Worm (Caenorhabditis elegans) whole organism, young adult: ENCODE data around the gene srg-2.
A peak's percentile ranks its signal among the peaks of the same experiment; 100 is the strongest.

Experiments
- C06A6.2 ChIP-seq: fragments of 200-800 bp; sonication (Bioruptor generic); conservative IDR thresholded peaks from 2 replicates; pipeline ENCODE4 v1.3.6; 2022; ENCODE audit warnings: missing genetic modification characterization, missing compliant biosample characterization
- C17E4.6 ChIP-seq: fragments of 200-800 bp; sonication (Bioruptor generic); IDR thresholded peaks from 2 replicates; pipeline ENCODE4 v1.3.6; 2022; ENCODE audit warnings: missing genetic modification reagents, missing genetic modification characterization, missing compliant biosample characterization
- F10E7.11 ChIP-seq: sonication (generic microtip); optimal IDR thresholded peaks from 2 replicates; lab custom pipeline; 2017; ENCODE audit warnings: mild to moderate bottlenecking, missing genetic modification characterization, moderate library complexity, missing compliant biosample characterization
- F22D6.2 ChIP-seq: sonication (generic microtip); optimal IDR thresholded peaks from 2 replicates; lab custom pipeline; 2016; ENCODE audit warnings: mild to moderate bottlenecking, missing genetic modification characterization, missing compliant biosample characterization
- F37B4.10 ChIP-seq: fragments of 200-800 bp; sonication (Bioruptor generic); IDR thresholded peaks from 2 replicates; pipeline ENCODE4 v1.3.6; 2022; ENCODE audit warnings: missing genetic modification characterization, missing compliant biosample characterization
- F39B2.1 ChIP-seq: fragments of 200-800 bp; sonication (Bioruptor generic); IDR thresholded peaks from 2 replicates; pipeline ENCODE4 v1.3.6; 2022; ENCODE audit warnings: missing genetic modification reagents, missing genetic modification characterization, missing compliant biosample characterization
- F57C9.4 ChIP-seq: sonication (generic microtip); optimal IDR thresholded peaks from 2 replicates; lab custom pipeline; 2017; ENCODE audit warnings: mild to moderate bottlenecking, missing genetic modification characterization, missing compliant biosample characterization
- K11D2.4 ChIP-seq: fragments of 200-800 bp; sonication (Bioruptor generic); IDR thresholded peaks from 2 replicates; pipeline ENCODE4 v1.3.6; 2022; ENCODE audit warnings: missing genetic modification reagents, missing genetic modification characterization, missing compliant biosample characterization
- T26A5.8 ChIP-seq: sonication (generic microtip); optimal IDR thresholded peaks from 2 replicates; lab custom pipeline; 2016; ENCODE audit warnings: missing genetic modification characterization, missing compliant biosample characterization
- Y79H2A.3 ChIP-seq: fragments of 200-800 bp; sonication (Bioruptor generic); conservative IDR thresholded peaks from 2 replicates; pipeline ENCODE4 v1.3.6; 2022; ENCODE audit warnings: missing genetic modification reagents, missing genetic modification characterization, missing compliant biosample characterization
- ZK185.1 ChIP-seq: sonication (generic microtip); optimal IDR thresholded peaks from 2 replicates; lab custom pipeline; 2016; ENCODE audit warnings: mild to moderate bottlenecking, missing genetic modification characterization, missing compliant biosample characterization; ENCODE audit not compliant: poor library complexity, severe bottlenecking
- akir-1 ChIP-seq: fragments of 200-800 bp; sonication (Bioruptor generic); optimal IDR thresholded peaks from 2 replicates; lab custom pipeline; 2018; ENCODE audit warnings: mild to moderate bottlenecking, missing genetic modification characterization, moderate library complexity, missing compliant biosample characterization
- atf-7 ChIP-seq: sonication (generic microtip); optimal IDR thresholded peaks from 2 replicates; lab custom pipeline; 2017; ENCODE audit warnings: mild to moderate bottlenecking, missing genetic modification characterization, missing compliant biosample characterization
- bed-2 ChIP-seq: fragments of 200-800 bp; sonication (Bioruptor generic); IDR thresholded peaks from 2 replicates; pipeline ENCODE4 v1.3.6; 2022; ENCODE audit warnings: missing genetic modification reagents, missing genetic modification characterization, missing compliant biosample characterization
- ccch-3 ChIP-seq: fragments of 200-800 bp; sonication (Bioruptor generic); optimal IDR thresholded peaks from 2 replicates; lab custom pipeline; 2018; ENCODE audit warnings: mild to moderate bottlenecking, missing genetic modification characterization, missing compliant biosample characterization
- cebp-2 ChIP-seq: fragments of 200-800 bp; sonication (Bioruptor generic); IDR thresholded peaks from 2 replicates; pipeline ENCODE4 v1.3.6; 2022; ENCODE audit warnings: missing genetic modification characterization, missing compliant biosample characterization
- ceh-100 ChIP-seq: fragments of 200-800 bp; sonication (Bioruptor generic); IDR thresholded peaks from 2 replicates; pipeline ENCODE4 v1.3.6; 2022; ENCODE audit warnings: missing genetic modification reagents, missing genetic modification characterization, missing compliant biosample characterization
- ceh-27 ChIP-seq: fragments of 200-800 bp; sonication (Bioruptor generic); optimal IDR thresholded peaks from 2 replicates; lab custom pipeline; 2018; ENCODE audit warnings: mild to moderate bottlenecking, missing genetic modification characterization, moderate library complexity, missing compliant biosample characterization
- die-1 ChIP-seq: sonication (generic microtip); optimal IDR thresholded peaks from 2 replicates; lab custom pipeline; 2016; ENCODE audit warnings: missing genotype, mild to moderate bottlenecking, missing genetic modification characterization, missing compliant biosample characterization
- egl-44 ChIP-seq: fragments of 200-800 bp; sonication (Bioruptor generic); IDR thresholded peaks from 2 replicates; pipeline ENCODE4 v1.3.6; 2022; ENCODE audit warnings: missing genetic modification reagents, missing genetic modification characterization, missing compliant biosample characterization
- him-1 ChIP-seq: sonication (generic microtip); optimal IDR thresholded peaks from 2 replicates; lab custom pipeline; 2016; ENCODE audit warnings: missing genotype, missing genetic modification reagents, missing genetic modification characterization, missing compliant biosample characterization
- hlh-26 ChIP-seq: fragments of 200-800 bp; sonication (Bioruptor generic); conservative IDR thresholded peaks from 2 replicates; pipeline ENCODE4 v1.3.6; 2022; ENCODE audit warnings: missing genetic modification reagents, missing genetic modification characterization, missing compliant biosample characterization
- hmg-1.2 ChIP-seq: fragments of 200-800 bp; sonication (Bioruptor generic); IDR thresholded peaks from 2 replicates; pipeline ENCODE4 v1.3.6; 2022; ENCODE audit warnings: missing genetic modification reagents, missing genetic modification characterization, missing compliant biosample characterization
- hrde-1 ChIP-seq: sonication (generic microtip); optimal IDR thresholded peaks from 2 replicates; lab custom pipeline; 2016; ENCODE audit warnings: missing genetic modification characterization, mild to moderate bottlenecking, missing compliant biosample characterization, moderate library complexity, missing genotype, missing genetic modification reagents, borderline replicate concordance
- lag-1 ChIP-seq: fragments of 200-800 bp; sonication (Bioruptor generic); IDR thresholded peaks from 2 replicates; pipeline ENCODE4 v1.3.6; 2022; ENCODE audit warnings: missing genetic modification reagents, missing genetic modification characterization, missing compliant biosample characterization
- lin-35 ChIP-seq, 3 experiments: fragments of 150-350 bp in 2 of 3; sonication (generic microtip) in 1 of 3; optimal IDR thresholded peaks; 2 replicates each; lab custom pipeline; 2014 to 2018; ENCODE audit warnings: missing biosample characterization in 3 of 3, missing genetic modification characterization in 3 of 3, missing genetic modification reagents in 3 of 3
- lin-54 ChIP-seq: fragments of 200-800 bp; sonication (Bioruptor generic); optimal IDR thresholded peaks from 2 replicates; lab custom pipeline; 2018; ENCODE audit warnings: mild to moderate bottlenecking, missing genetic modification characterization, missing compliant biosample characterization
- lsy-27 ChIP-seq: sonication (generic microtip); optimal IDR thresholded peaks from 2 replicates; lab custom pipeline; 2017; ENCODE audit warnings: missing genetic modification characterization, mild to moderate bottlenecking, missing compliant biosample characterization, antibody characterized with exemption, missing genotype, borderline replicate concordance; ENCODE audit not compliant: insufficient read depth
- madf-6 ChIP-seq: fragments of 200-800 bp; sonication (Bioruptor generic); IDR thresholded peaks from 2 replicates; pipeline ENCODE4 v1.3.6; 2022; ENCODE audit warnings: missing genetic modification reagents, missing genetic modification characterization, missing compliant biosample characterization
- mcd-1 ChIP-seq: fragments of 200-800 bp; sonication (Bioruptor generic); IDR thresholded peaks from 2 replicates; pipeline ENCODE4 v1.3.6; 2022; ENCODE audit warnings: missing genetic modification reagents, missing genetic modification characterization, missing compliant biosample characterization
- nfya-1 ChIP-seq: sonication (generic microtip); optimal IDR thresholded peaks from 2 replicates; lab custom pipeline; 2017; ENCODE audit warnings: antibody characterized with exemption, missing compliant biosample characterization, missing genetic modification characterization, borderline replicate concordance; ENCODE audit not compliant: insufficient read depth
- nhr-120 ChIP-seq: fragments of 200-800 bp; sonication (Bioruptor generic); IDR thresholded peaks from 2 replicates; pipeline ENCODE4 v1.3.6; 2022; ENCODE audit warnings: missing genetic modification characterization, missing compliant biosample characterization
- nhr-179 ChIP-seq: sonication (generic microtip); optimal IDR thresholded peaks from 2 replicates; lab custom pipeline; 2016; ENCODE audit warnings: mild to moderate bottlenecking, missing genetic modification characterization, missing compliant biosample characterization
- nhr-80 ChIP-seq: sonication (generic microtip); optimal IDR thresholded peaks from 2 replicates; lab custom pipeline; 2016; ENCODE audit warnings: missing genetic modification characterization, missing compliant biosample characterization
- pbrm-1 ChIP-seq: fragments of 200-800 bp; sonication (Bioruptor generic); IDR thresholded peaks from 2 replicates; pipeline ENCODE4 v1.3.6; 2022; ENCODE audit warnings: missing genetic modification reagents, missing genetic modification characterization, missing compliant biosample characterization
- rpc-1 ChIP-seq, 2 experiments: fragments of 150-350 bp in 1 of 2; sonication (generic microtip) in 1 of 2; optimal IDR thresholded peaks; 2 replicates each; lab custom pipeline; 2014 to 2018; ENCODE audit warnings: missing biosample characterization in 1 of 2, missing genetic modification characterization in 1 of 2, missing genetic modification reagents in 1 of 2, missing genotype in 1 of 2
- sptf-2 ChIP-seq: fragments of 200-800 bp; sonication (Bioruptor generic); optimal IDR thresholded peaks from 2 replicates; lab custom pipeline; 2018; ENCODE audit warnings: mild to moderate bottlenecking, missing genetic modification characterization, missing compliant biosample characterization
- tbx-9 ChIP-seq: sonication (generic microtip); optimal IDR thresholded peaks from 2 replicates; lab custom pipeline; 2016; ENCODE audit warnings: borderline replicate concordance, missing genetic modification characterization, inconsistent platforms, missing compliant biosample characterization
- unc-62 ChIP-seq: fragments of 150-350 bp; optimal IDR thresholded peaks from 2 replicates; lab custom pipeline; 2014; ENCODE audit warnings: missing biosample characterization, missing genetic modification reagents, missing genetic modification characterization
- ztf-18 ChIP-seq: sonication (generic microtip); optimal IDR thresholded peaks from 2 replicates; lab custom pipeline; 2016; ENCODE audit warnings: missing genotype, mild to moderate bottlenecking, missing genetic modification characterization, missing compliant biosample characterization
- ztf-22 ChIP-seq: fragments of 200-800 bp; sonication (Bioruptor generic); optimal IDR thresholded peaks from 2 replicates; lab custom pipeline; 2018; ENCODE audit warnings: mild to moderate bottlenecking, missing genetic modification characterization, moderate library complexity, missing compliant biosample characterization

The srg-2 gene

DNA sequence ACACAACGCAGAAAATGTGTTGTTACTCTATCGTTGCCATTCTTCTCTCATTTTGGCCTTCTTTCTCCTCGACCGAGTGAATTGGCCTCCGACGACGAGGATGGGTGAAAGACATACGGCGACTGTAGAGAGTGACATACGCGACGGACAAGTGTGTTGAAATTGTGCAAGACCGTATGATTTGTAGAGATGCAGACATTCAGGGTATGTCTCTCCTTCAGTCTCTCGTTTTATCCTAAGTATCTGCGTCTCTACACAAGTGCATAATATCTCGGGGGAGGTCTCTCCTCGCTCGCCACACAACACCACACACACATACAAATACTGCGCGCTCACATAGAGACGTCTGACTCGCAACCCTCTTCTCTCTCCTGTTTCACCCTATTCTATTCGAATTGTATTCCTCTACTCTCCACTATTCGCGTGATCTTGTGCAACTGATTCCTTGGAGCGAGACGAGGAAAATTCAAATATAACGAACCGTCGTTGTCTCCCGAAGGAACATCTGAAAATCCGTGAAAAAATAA, 20.1 kb upstream of the srg-2 start, which contains the start of gene hmg-1.2 (continued):
- peak; percentile 71 for TF ChIP-seq pbrm-1 (GFP tag; lab: Robert Waterston, UW)
- TF ChIP-seq die-1 (tag; lab: Kevin White, UChicago) = no peak
- no peak for TF ChIP-seq F22D6.2 (tag; lab: Kevin White, UChicago)
- TF ChIP-seq hlh-26 (GFP tag; lab: Robert Waterston, UW) = no peak
- no peak for TF ChIP-seq bed-2 (GFP tag; lab: Robert Waterston, UW)
- TF ChIP-seq tbx-9 (tag; lab: Kevin White, UChicago) = no peak
- no peak for TF ChIP-seq akir-1 (GFP tag; lab: Kevin White, UChicago)
- no peak for TF ChIP-seq F10E7.11
- no peak for TF ChIP-seq ccch-3 (GFP tag; lab: Kevin White, UChicago)
- TF ChIP-seq F39B2.1 (GFP tag; lab: Robert Waterston, UW) = no peak
- no peak for TF ChIP-seq ceh-100 (GFP tag; lab: Robert Waterston, UW)
- peak; percentile 76 for TF ChIP-seq ceh-27 (GFP tag; lab: Kevin White, UChicago)
- no peak for TF ChIP-seq egl-44 (GFP tag; lab: Robert Waterston, UW)
- no peak for TF ChIP-seq F37B4.10
- no peak for TF ChIP-seq C17E4.6
- no peak for TF ChIP-seq nfya-1 (tag; lab: Kevin White, UChicago)
- TF ChIP-seq lin-35 (GFP tag; optimal IDR thresholded peaks at IDR 0.05; lab: Kevin White, UChicago) = peak in 1 of 3 experiments; percentile 42
- TF ChIP-seq Y79H2A.3 (GFP tag; lab: Robert Waterston, UW) = no peak
- TF ChIP-seq F57C9.4 (tag; lab: Kevin White, UChicago) = no peak
- 0 out of 2 replicates have a peak, but pooled peaks have one; percentile 9 for TF ChIP-seq K11D2.4
- peak; percentile 12 for TF ChIP-seq ztf-22
- no peak for TF ChIP-seq lag-1 (GFP tag; lab: Robert Waterston, UW)
- TF ChIP-seq nhr-179 (tag; lab: Kevin White, UChicago) = no peak
- peak; percentile 18 for TF ChIP-seq ztf-18
- TF ChIP-seq lsy-27 (tag; lab: Kevin White, UChicago) = peak; percentile 27
- peak; percentile 39 for TF ChIP-seq lin-54
- TF ChIP-seq nhr-120 (GFP tag; lab: Robert Waterston, UW) = no peak
- peak; percentile 38; the same call in 1 of the 2 replicates for TF ChIP-seq madf-6 (GFP tag; lab: Robert Waterston, UW)
- TF ChIP-seq mcd-1 (GFP tag; lab: Robert Waterston, UW) = peak; percentile 57
- peak; percentile 83 for TF ChIP-seq unc-62 (GFP tag; lab: Kevin White, UChicago)
- TF ChIP-seq hrde-1 = no peak
- TF ChIP-seq him-1 (tag; lab: Kevin White, UChicago) = no peak
- no peak for TF ChIP-seq cebp-2 (GFP tag; lab: Robert Waterston, UW)
- TF ChIP-seq nhr-80 (tag; lab: Kevin White, UChicago) = peak; percentile 74
- TF ChIP-seq sptf-2 (GFP tag; lab: Kevin White, UChicago) = no peak
- TF ChIP-seq T26A5.8 = no peak
- TF ChIP-seq rpc-1 (optimal IDR thresholded peaks at IDR 0.05; lab: Kevin White, UChicago) = no peak
- no peak for TF ChIP-seq rpc-1 (tag; optimal IDR thresholded peaks at IDR 0.05; lab: Kevin White, UChicago)

DNA sequence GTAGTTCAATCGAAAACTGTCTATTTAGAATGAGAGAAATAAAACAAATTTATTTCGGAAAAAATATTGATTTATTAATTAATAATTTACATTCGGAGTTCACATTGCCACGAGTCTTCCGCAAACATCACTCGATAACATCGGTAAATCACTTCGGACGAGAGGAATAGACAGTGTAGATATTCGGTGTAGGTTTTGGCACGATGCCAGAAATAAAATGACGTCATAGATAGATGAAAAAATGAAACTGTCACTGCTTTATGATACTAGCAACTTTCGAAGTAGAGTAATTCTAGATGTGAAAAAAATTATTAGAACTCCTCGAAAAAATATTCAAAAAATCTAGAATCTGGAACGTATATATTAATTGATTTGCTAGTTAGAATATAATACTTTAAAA, 19.4 kb upstream of the srg-2 start:
- TF ChIP-seq C06A6.2 (no peak), ZK185.1 (no peak), hmg-1.2 (GFP tag; lab: Robert Waterston, UW) (peak; percentile 20; the same call in 1 of the 2 replicates), atf-7 (tag; lab: Kevin White, UChicago) (peak; percentile 3)
- TF ChIP-seq, all 124 proteins: peak for 2
